Worm (Caenorhabditis elegans) whole organism, midembryonic: ENCODE data around the gene Y47D7A.7.

Source experiments
- T22C8.4 ChIP-seq: fragments of 200-800 bp; sonication (Bioruptor generic); IDR thresholded peaks from 2 replicates; pipeline ENCODE4 v1.3.6; 2022; ENCODE audit warnings: missing genetic modification characterization, missing compliant biosample characterization
- flt-1 ChIP-seq: fragments of 200-800 bp; sonication (Bioruptor generic); IDR thresholded peaks from 2 replicates; pipeline ENCODE4 v1.3.6; 2022; ENCODE audit warnings: missing genetic modification characterization, missing compliant biosample characterization
- klf-2 ChIP-seq: fragments of 200-800 bp; sonication (Bioruptor generic); conservative IDR thresholded peaks from 2 replicates; pipeline ENCODE4 v1.3.6; 2022; ENCODE audit warnings: missing genetic modification reagents, missing genetic modification characterization, missing compliant biosample characterization
- med-1 ChIP-seq: sonication (generic microtip); optimal IDR thresholded peaks from 2 replicates; lab custom pipeline; 2017; ENCODE audit warnings: missing genetic modification characterization, mild to moderate bottlenecking, missing compliant biosample characterization, antibody characterized with exemption, missing genetic modification reagents; ENCODE audit not compliant: insufficient read depth
- ref-1 ChIP-seq: fragments of 200-800 bp; sonication (Bioruptor generic); conservative IDR thresholded peaks from 2 replicates; pipeline ENCODE4 v1.3.6; 2022; ENCODE audit warnings: missing genetic modification reagents, missing genetic modification characterization, missing compliant biosample characterization
- ztf-29 ChIP-seq: fragments of 200-800 bp; sonication (Bioruptor generic); IDR thresholded peaks from 2 replicates; pipeline ENCODE4 v1.3.6; 2022; ENCODE audit warnings: missing genetic modification reagents, missing genetic modification characterization, missing compliant biosample characterization

DNA sequence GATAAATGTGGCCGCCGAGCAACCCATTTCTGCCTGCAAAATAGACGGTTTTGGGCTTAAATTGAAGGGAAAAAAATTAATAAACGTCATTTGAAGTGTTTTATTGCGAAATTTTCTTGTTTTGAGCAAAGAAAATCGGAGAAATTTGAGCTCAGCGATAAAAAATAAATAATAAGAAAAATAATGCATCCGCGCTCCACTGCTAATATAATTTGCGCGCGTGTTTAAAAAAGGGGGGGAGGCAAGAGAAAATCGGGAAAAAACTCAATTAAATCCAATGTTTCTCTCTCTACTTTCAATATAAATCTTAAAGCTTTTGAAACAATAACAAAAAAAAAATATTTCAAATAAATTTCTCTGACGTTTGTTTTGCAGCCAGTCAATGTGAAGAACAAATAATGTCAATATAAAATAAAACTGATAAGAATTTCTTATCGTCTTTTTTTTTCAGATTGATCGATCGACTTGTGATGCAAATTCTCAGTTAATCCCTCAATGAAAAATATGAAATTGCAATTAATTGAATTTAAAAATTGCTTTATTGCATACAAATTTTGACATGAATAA, 30.9 kb upstream of the Y47D7A.7 start, which contains the start of gene rft-2:
- TF ChIP-seq med-1 (no peak), ztf-29 (no peak), klf-2 (GFP tag; lab: Robert Waterston, UW) (no peak), T22C8.4 (no peak), ref-1 (GFP tag; lab: Robert Waterston, UW) (no peak), flt-1 (GFP tag; lab: Robert Waterston, UW) (no peak)
